Fruit fly (Drosophila melanogaster): ENCODE data around the gene CG12091.
A peak's percentile ranks its signal among the peaks of the same experiment; 100 is the strongest.

The CG12091 gene

DNA sequence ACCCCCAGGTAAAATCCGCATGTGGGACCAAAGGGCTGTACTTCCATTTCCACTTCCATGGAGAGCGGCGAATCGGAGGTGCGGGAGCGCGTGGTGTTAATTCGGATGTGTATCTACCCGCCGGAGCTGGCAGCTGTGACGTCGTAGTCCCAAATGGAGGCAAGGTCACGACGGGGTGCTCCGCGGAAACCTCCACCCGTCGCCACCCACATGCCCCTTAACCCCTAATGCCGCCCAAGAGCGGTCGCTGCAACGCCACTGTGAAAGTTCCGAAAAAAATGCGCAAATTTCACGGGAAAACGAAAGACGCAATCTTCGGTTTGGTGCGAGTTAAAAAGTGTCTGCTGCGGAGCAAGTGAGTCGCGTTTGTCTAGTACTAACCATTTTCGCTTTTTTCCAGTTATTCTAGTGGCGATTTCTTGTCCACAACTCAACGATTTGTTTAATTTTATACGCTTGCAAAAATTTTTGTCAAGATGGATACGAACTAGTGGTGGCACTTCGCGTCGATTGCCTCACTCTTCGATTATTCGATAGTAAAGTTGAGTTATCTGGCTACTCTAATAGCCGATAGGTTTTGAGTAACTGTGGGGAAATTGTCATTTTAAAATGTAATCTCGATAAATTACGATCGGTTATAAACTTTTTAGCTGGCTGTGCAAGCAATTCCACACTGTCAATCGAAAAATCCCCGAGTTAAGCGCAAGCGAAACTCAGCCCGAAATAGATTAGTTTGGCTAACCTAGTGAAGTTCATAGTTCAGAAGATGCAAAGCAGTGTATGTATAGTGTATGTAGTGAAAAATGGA, 34.3 kb downstream of the CG12091 start, which contains the start of the genes hfp and Psa (continued):
- TF ChIP-seq bcd (GFP tag; optimal IDR thresholded peaks at IDR 0.05), result no peak
- no peak for TF ChIP-seq al (GFP tag; IDR thresholded peaks at IDR 0.05)
- TF ChIP-seq CG17829 (tag; optimal IDR thresholded peaks at IDR 0.05), result peak; percentile 32
- no peak for TF ChIP-seq Max (GFP tag; optimal IDR thresholded peaks at IDR 0.05)
- TF ChIP-seq MBD-R2 (GFP tag; IDR thresholded peaks at IDR 0.05), result peak; percentile 37; the same call in 1 of the 2 replicates
- peak; percentile 86 for TF ChIP-seq MESR4 (GFP tag; optimal IDR thresholded peaks at IDR 0.05)
- peak; percentile 88 for TF ChIP-seq stwl (tag; optimal IDR thresholded peaks at IDR 0.05)
- TF ChIP-seq Ets97D (GFP tag; optimal IDR thresholded peaks at IDR 0.05), result peak; percentile 46
- TF ChIP-seq mld (GFP tag; IDR thresholded peaks at IDR 0.05; ENCODE audit: partially characterized antibody), result peak; percentile 9; the same call in 1 of the 3 replicates
- peak; percentile 91 for TF ChIP-seq phol (tag; optimal IDR thresholded peaks at IDR 0.05)
- TF ChIP-seq zf30C (GFP tag; optimal IDR thresholded peaks at IDR 0.05), result no peak
- TF ChIP-seq Scr (GFP tag; IDR thresholded peaks at IDR 0.05; ENCODE audit: partially characterized antibody), result peak; percentile 63
- TF ChIP-seq pfk (GFP tag; optimal IDR thresholded peaks at IDR 0.05), result peak; percentile 14
- no peak for TF ChIP-seq p53 (GFP tag; optimal IDR thresholded peaks at IDR 0.05)
- peak; percentile 66 for TF ChIP-seq CG2116 (GFP tag; optimal IDR thresholded peaks at IDR 0.05)
- no peak for TF ChIP-seq CG6272 (GFP tag; IDR thresholded peaks at IDR 0.05)
- peak; percentile 27 for TF ChIP-seq CG14710 (tag; optimal IDR thresholded peaks at IDR 0.05)
- TF ChIP-seq seq (GFP tag; IDR thresholded peaks at IDR 0.05), result no peak
- peak; percentile 22; the same call in 1 of the 2 replicates for TF ChIP-seq sob (GFP tag; IDR thresholded peaks at IDR 0.05)
- TF ChIP-seq pzg (GFP tag; optimal IDR thresholded peaks at IDR 0.05), result peak; percentile 83
- TF ChIP-seq CG7271 (tag; optimal IDR thresholded peaks at IDR 0.05), result peak; percentile 53
- peak; percentile 57 for TF ChIP-seq sna (GFP tag; IDR thresholded peaks at IDR 0.05; ENCODE audit: partially characterized antibody)
- TF ChIP-seq Stat92E (GFP tag; optimal IDR thresholded peaks at IDR 0.05), result peak in 1 of 3 experiments; percentile 73
- TF ChIP-seq tna (GFP tag; IDR thresholded peaks at IDR 0.05; ENCODE audit: partially characterized antibody), result peak; percentile 78
- TF ChIP-seq TFAM (GFP tag; optimal IDR thresholded peaks at IDR 0.05), result no peak
- no peak for TF ChIP-seq lmd (GFP tag; IDR thresholded peaks at IDR 0.05)
- peak; percentile 79 for TF ChIP-seq Dp (GFP tag; optimal IDR thresholded peaks at IDR 0.05)
- peak; percentile 70; the same call in 1 of the 3 replicates for TF ChIP-seq hb (GFP tag; IDR thresholded peaks at IDR 0.05; ENCODE audit: partially characterized antibody)
- peak; percentile 50 for TF ChIP-seq CG12659 (GFP tag; optimal IDR thresholded peaks at IDR 0.05)
- TF ChIP-seq CG32767 (GFP tag; IDR thresholded peaks at IDR 0.05), result peak; percentile 67
- TF ChIP-seq CG16863 (GFP tag; optimal IDR thresholded peaks at IDR 0.05), result no peak
- TF ChIP-seq disco-r (GFP tag; optimal IDR thresholded peaks at IDR 0.05), result no peak
- TF ChIP-seq inv (GFP tag; IDR thresholded peaks at IDR 0.05; ENCODE audit: partially characterized antibody), result peak; percentile 35; the same call in 1 of the 2 replicates
- TF ChIP-seq sisA (GFP tag; IDR thresholded peaks at IDR 0.05), result no peak
- TF ChIP-seq rib (GFP tag; IDR thresholded peaks at IDR 0.05), result 0 out of 2 replicates have a peak, but pooled peaks have one; percentile 9
- TF ChIP-seq ftz-f1 (GFP tag; optimal IDR thresholded peaks at IDR 0.05), result peak; percentile 45
- peak; percentile 35 for TF ChIP-seq CG34376 (GFP tag; optimal IDR thresholded peaks at IDR 0.05)
- no peak for TF ChIP-seq CG8944 (GFP tag; optimal IDR thresholded peaks at IDR 0.05)
- peak; percentile 40 for TF ChIP-seq CG10267 (tag; optimal IDR thresholded peaks at IDR 0.05)
- TF ChIP-seq ash1 (GFP tag; optimal IDR thresholded peaks at IDR 0.05), result no peak
- peak; percentile 5 for TF ChIP-seq CG1832 (GFP tag; optimal IDR thresholded peaks at IDR 0.05)
- no peak for TF ChIP-seq CG17328 (GFP tag; IDR thresholded peaks at IDR 0.05)
- TF ChIP-seq cg (GFP tag; optimal IDR thresholded peaks at IDR 0.05), result no peak
- TF ChIP-seq CG42726 (GFP tag; IDR thresholded peaks at IDR 0.05; ENCODE audit: partially characterized antibody), result peak; percentile 12; the same call in 1 of the 2 replicates
- peak; percentile 53 for TF ChIP-seq Med (GFP tag)
- TF ChIP-seq CG14965 (GFP tag; optimal IDR thresholded peaks at IDR 0.05; ENCODE audit: borderline replicate concordance), result no peak
- peak; percentile 69 for TF ChIP-seq zen2 (GFP tag; IDR thresholded peaks at IDR 0.05; ENCODE audit: partially characterized antibody)
